Fruit fly (Drosophila melanogaster) whole organism, embryonic: Measurements from ENCODE around the gene CG17118.
A peak's percentile ranks its signal among the peaks of the same experiment; 100 is the strongest.

Experiments used
- Adf1 ChIP-seq: fragments of 200-800 bp; sonication (Bioruptor generic); IDR thresholded peaks from 2 replicates; pipeline ENCODE4 v1.3.6; 2022; ENCODE audit warnings: missing biosample characterization, missing genetic modification characterization
- Asciz ChIP-seq: fragments of 200-800 bp; sonication (Bioruptor generic); optimal IDR thresholded peaks from 2 replicates; lab custom pipeline; 2017; ENCODE audit warnings: missing biosample characterization, mild to moderate bottlenecking, missing genetic modification characterization, missing genetic modification reagents
- CG10462 ChIP-seq: fragments of 200-800 bp; sonication (Bioruptor generic); optimal IDR thresholded peaks from 2 replicates; lab custom pipeline; 2016; ENCODE audit warnings: missing biosample characterization, missing genetic modification characterization
- CG10565 ChIP-seq: fragments of 200-800 bp; sonication (Bioruptor generic); optimal IDR thresholded peaks from 3 replicates; lab custom pipeline; 2016; ENCODE audit warnings: missing biosample characterization, mild to moderate bottlenecking, missing genetic modification characterization
- CG10654 ChIP-seq: fragments of 200-800 bp; sonication (Bioruptor generic); optimal IDR thresholded peaks from 2 replicates; lab custom pipeline; 2016; ENCODE audit warnings: missing biosample characterization, missing genetic modification characterization
- CG13287 ChIP-seq: fragments of 200-800 bp; sonication (Bioruptor generic); IDR thresholded peaks from 2 replicates; pipeline ENCODE4 v1.3.6; 2022; ENCODE audit warnings: missing biosample characterization, missing genetic modification characterization; ENCODE audit not compliant: partially characterized antibody
- CG14014 ChIP-seq: fragments of 200-800 bp; sonication (Bioruptor generic); IDR thresholded peaks from 2 replicates; pipeline ENCODE4 v1.3.6; 2022; ENCODE audit warnings: missing biosample characterization, missing genetic modification characterization
- CG15073 ChIP-seq: fragments of 200-800 bp; sonication (Bioruptor generic); optimal IDR thresholded peaks from 2 replicates; lab custom pipeline; 2016; ENCODE audit warnings: missing biosample characterization, missing genetic modification characterization
- CG17829 ChIP-seq: fragments of 200-800 bp; optimal IDR thresholded peaks from 2 replicates; lab custom pipeline; 2019; ENCODE audit warnings: missing biosample characterization, mild to moderate bottlenecking, missing genetic modification characterization, moderate library complexity
- CG1792 ChIP-seq: fragments of 200-800 bp; sonication (Bioruptor generic); optimal IDR thresholded peaks from 2 replicates; lab custom pipeline; 2016; ENCODE audit warnings: missing biosample characterization, missing genetic modification characterization
- CG4282 ChIP-seq: fragments of 200-800 bp; sonication (Bioruptor generic); optimal IDR thresholded peaks from 2 replicates; lab custom pipeline; 2016; ENCODE audit warnings: missing biosample characterization, missing genetic modification characterization
- CG5953 ChIP-seq: fragments of 200-800 bp; sonication (Bioruptor generic); IDR thresholded peaks from 2 replicates; pipeline ENCODE4 v1.3.6; 2022; ENCODE audit warnings: missing biosample characterization, missing genetic modification characterization
- CG6689 ChIP-seq: fragments of 200-800 bp; sonication (Bioruptor generic); IDR thresholded peaks from 2 replicates; pipeline ENCODE4 v1.3.6; 2022; ENCODE audit warnings: missing biosample characterization, missing genetic modification characterization
- CG7271 ChIP-seq: fragments of 200-800 bp; sonication (Bioruptor generic); optimal IDR thresholded peaks from 2 replicates; lab custom pipeline; 2018; ENCODE audit warnings: missing biosample characterization, mild to moderate bottlenecking, missing genetic modification characterization, moderate library complexity
- CG7357 ChIP-seq: fragments of 200-800 bp; sonication (Bioruptor generic); IDR thresholded peaks from 3 replicates; pipeline ENCODE4 v1.3.6; 2022; ENCODE audit warnings: missing biosample characterization, missing genetic modification characterization
- CG9609 ChIP-seq: fragments of 200-800 bp; sonication (Bioruptor generic); optimal IDR thresholded peaks from 3 replicates; lab custom pipeline; 2016; ENCODE audit warnings: missing biosample characterization, missing genetic modification characterization
- CrebB ChIP-seq: fragments of 200-800 bp; sonication (Bioruptor generic); optimal IDR thresholded peaks from 3 replicates; lab custom pipeline; 2018; ENCODE audit warnings: missing biosample characterization, mild to moderate bottlenecking, missing genetic modification characterization
- Doc3 ChIP-seq: fragments of 200-800 bp; sonication (Bioruptor generic); IDR thresholded peaks from 3 replicates; pipeline ENCODE4 v1.3.6; 2022; ENCODE audit warnings: missing biosample characterization, missing genetic modification characterization; ENCODE audit not compliant: partially characterized antibody
- Ets65A ChIP-seq: fragments of 200-800 bp; sonication (Bioruptor generic); peaks from one replicate; lab custom pipeline; 2016; ENCODE audit warnings: missing biosample characterization, missing genetic modification characterization
- Gug ChIP-seq: fragments of 200-800 bp; sonication (Bioruptor generic); IDR thresholded peaks from 4 replicates; pipeline ENCODE4 v1.3.6; 2022; ENCODE audit warnings: missing biosample characterization, missing genetic modification characterization
- HmgD ChIP-seq: fragments of 200-800 bp; sonication (Bioruptor generic); optimal IDR thresholded peaks from 3 replicates; lab custom pipeline; 2016; ENCODE audit warnings: missing biosample characterization, missing genetic modification characterization
- Jarid2 ChIP-seq: fragments of 200-800 bp; sonication (Bioruptor generic); optimal IDR thresholded peaks from 3 replicates; lab custom pipeline; 2017; ENCODE audit warnings: mild to moderate bottlenecking, missing biosample characterization, missing genetic modification reagents, missing genetic modification characterization
- Mrtf ChIP-seq: fragments of 200-800 bp; sonication (Bioruptor generic); IDR thresholded peaks from 3 replicates; pipeline ENCODE4 v1.3.6; 2022; ENCODE audit warnings: missing biosample characterization, missing genetic modification characterization
- Pdp1 ChIP-seq, 2 experiments: fragments of 200-800 bp; sonication (Bioruptor generic); optimal IDR thresholded peaks; 3 replicates each; lab custom pipeline; 2016; ENCODE audit warnings: missing biosample characterization in 2 of 2, missing genetic modification characterization in 2 of 2, mild to moderate bottlenecking in 1 of 2, moderate library complexity in 1 of 2
- Poxn ChIP-seq: fragments of 200-800 bp; sonication (Bioruptor generic); IDR thresholded peaks from 2 replicates; pipeline ENCODE4 v1.3.6; 2022; ENCODE audit warnings: missing biosample characterization, missing genetic modification characterization
- abd-A ChIP-seq: fragments of 200-800 bp; sonication (Bioruptor generic); optimal IDR thresholded peaks from 3 replicates; lab custom pipeline; 2019; ENCODE audit warnings: missing biosample characterization, mild to moderate bottlenecking, missing genetic modification characterization, moderate library complexity
- ac ChIP-seq: fragments of 200-800 bp; sonication (Bioruptor generic); optimal IDR thresholded peaks from 3 replicates; lab custom pipeline; 2017; ENCODE audit warnings: missing biosample characterization, mild to moderate bottlenecking, missing genetic modification characterization
- ara ChIP-seq: fragments of 200-800 bp; sonication (Bioruptor generic); IDR thresholded peaks from 2 replicates; pipeline ENCODE4 v1.3.6; 2022; ENCODE audit warnings: missing biosample characterization, missing genetic modification characterization
- ash1 ChIP-seq: fragments of 200-800 bp; sonication (Bioruptor generic); optimal IDR thresholded peaks from 2 replicates; lab custom pipeline; 2018; ENCODE audit warnings: missing biosample characterization, mild to moderate bottlenecking, missing genetic modification characterization
- br ChIP-seq: fragments of >200 bp; optimal IDR thresholded peaks from 2 replicates; lab custom pipeline; 2017
- btn ChIP-seq: fragments of 200-800 bp; sonication (Bioruptor generic); optimal IDR thresholded peaks from 2 replicates; lab custom pipeline; 2016; ENCODE audit warnings: missing biosample characterization, missing genetic modification characterization
- ewg ChIP-seq: fragments of 200-800 bp; sonication (Bioruptor generic); optimal IDR thresholded peaks from 3 replicates; lab custom pipeline; 2017; ENCODE audit warnings: mild to moderate bottlenecking, missing biosample characterization, missing genetic modification reagents, missing genetic modification characterization
- fd96Cb ChIP-seq: fragments of 200-800 bp; sonication (Bioruptor generic); optimal IDR thresholded peaks from 2 replicates; lab custom pipeline; 2018; ENCODE audit warnings: missing biosample characterization, mild to moderate bottlenecking, missing genetic modification characterization, moderate library complexity
- hth ChIP-seq: fragments of >200 bp; optimal IDR thresholded peaks from 2 replicates; lab custom pipeline; 2017; ENCODE audit warnings: inconsistent platforms
- inv ChIP-seq: fragments of 200-800 bp; sonication (Bioruptor generic); IDR thresholded peaks from 2 replicates; pipeline ENCODE4 v1.3.6; 2022; ENCODE audit warnings: missing biosample characterization, missing genetic modification characterization; ENCODE audit not compliant: partially characterized antibody
- ken ChIP-seq: fragments of 200-800 bp; sonication (Bioruptor generic); IDR thresholded peaks from 3 replicates; pipeline ENCODE4 v1.3.6; 2022; ENCODE audit warnings: missing biosample characterization, missing genetic modification characterization
- lilli ChIP-seq: fragments of 200-800 bp; sonication (Bioruptor generic); optimal IDR thresholded peaks from 3 replicates; lab custom pipeline; 2016; ENCODE audit warnings: missing biosample characterization, missing genetic modification characterization
- lola ChIP-seq, 3 experiments: fragments of >200 bp in 2 of 3; fragments of 200-800 bp in 1 of 3; sonication (Bioruptor generic) in 1 of 3; optimal IDR thresholded peaks; 2 replicates each; lab custom pipeline; 2017 to 2019; ENCODE audit warnings: missing biosample characterization in 3 of 3, missing genetic modification characterization in 3 of 3, mild to moderate bottlenecking in 1 of 3, moderate library complexity in 1 of 3
- org-1 ChIP-seq: fragments of 200-800 bp; sonication (Bioruptor generic); optimal IDR thresholded peaks from 2 replicates; lab custom pipeline; 2017; ENCODE audit warnings: missing biosample characterization, missing genetic modification characterization
- pb ChIP-seq: fragments of 200-800 bp; sonication (Bioruptor generic); optimal IDR thresholded peaks from 3 replicates; lab custom pipeline; 2016; ENCODE audit warnings: missing biosample characterization, missing genetic modification characterization
- peb ChIP-seq: fragments of 200-800 bp; sonication (Bioruptor generic); IDR thresholded peaks from 2 replicates; pipeline ENCODE4 v1.3.6; 2022; ENCODE audit warnings: missing biosample characterization, missing genetic modification characterization
- prd ChIP-seq, 3 experiments: fragments of >200 bp in 2 of 3; fragments of 200-800 bp in 1 of 3; sonication (Bioruptor generic) in 1 of 3; optimal IDR thresholded peaks in 2 of 3; IDR thresholded peaks in 1 of 3; 2 replicates in 2 of 3; 3 replicates in 1 of 3; pipeline versions ENCODE4 v1.3.6 to Lab custom; 2017 to 2022; ENCODE audit warnings: missing biosample characterization in 1 of 3, missing genetic modification characterization in 1 of 3
- pum ChIP-seq: fragments of 200-800 bp; sonication (Bioruptor generic); optimal IDR thresholded peaks from 2 replicates; lab custom pipeline; 2016; ENCODE audit warnings: missing biosample characterization, missing genetic modification characterization
- scrt ChIP-seq: fragments of 200-800 bp; sonication (Bioruptor generic); optimal IDR thresholded peaks from 2 replicates; lab custom pipeline; 2018; ENCODE audit warnings: missing biosample characterization, mild to moderate bottlenecking, missing genetic modification characterization, moderate library complexity
- sim ChIP-seq: fragments of 200-800 bp; sonication (Bioruptor generic); IDR thresholded peaks from 2 replicates; pipeline ENCODE4 v1.3.6; 2022; ENCODE audit warnings: missing biosample characterization, missing genetic modification characterization
- stwl ChIP-seq: fragments of 200-800 bp; sonication (Bioruptor generic); optimal IDR thresholded peaks from 3 replicates; lab custom pipeline; 2018; ENCODE audit warnings: missing biosample characterization, mild to moderate bottlenecking, missing genetic modification characterization, moderate library complexity
- tin ChIP-seq: fragments of 200-800 bp; sonication (Bioruptor generic); optimal IDR thresholded peaks from 3 replicates; lab custom pipeline; 2016; ENCODE audit warnings: missing biosample characterization, missing genetic modification characterization
- trem ChIP-seq: fragments of 200-800 bp; optimal IDR thresholded peaks from 3 replicates; lab custom pipeline; 2019; ENCODE audit warnings: missing biosample characterization, mild to moderate bottlenecking, missing genetic modification characterization, moderate library complexity
- wek ChIP-seq: fragments of 200-800 bp; sonication (Bioruptor generic); optimal IDR thresholded peaks from 3 replicates; lab custom pipeline; 2018; ENCODE audit warnings: missing biosample characterization, mild to moderate bottlenecking, missing genetic modification characterization, moderate library complexity
- zfh1 ChIP-seq: fragments of 200-800 bp; sonication (Bioruptor generic); IDR thresholded peaks from 3 replicates; pipeline ENCODE4 v1.3.6; 2022; ENCODE audit warnings: missing biosample characterization, missing genetic modification characterization

The CG17118 gene

dm6 chr2L:10703281-10703680 is 26.8 kb upstream of the CG17118 start, which contains the start of gene CG6415 (continued):
- peak; percentile 30 for TF ChIP-seq btn (GFP tag; lab: Kevin White, UChicago)
- peak in 1 of 3 experiments; percentile 70 for TF ChIP-seq lola (GFP tag; optimal IDR thresholded peaks at IDR 0.05; lab: Kevin White, UChicago)
- TF ChIP-seq pum: peak; percentile 44
- peak; percentile 75 for TF ChIP-seq fd96Cb (tag; lab: Kevin White, UChicago)
- no peak for TF ChIP-seq Adf1 (GFP tag; lab: Robert Waterston, UW)
- TF ChIP-seq CrebB: peak; percentile 42
- TF ChIP-seq org-1: peak; percentile 55
- TF ChIP-seq Poxn (GFP tag; lab: Robert Waterston, UW): no peak
- 0 out of 2 replicates have a peak, but pooled peaks have one; percentile 21 for TF ChIP-seq peb (GFP tag; lab: Robert Waterston, UW)
- TF ChIP-seq CG6689: peak; percentile 63
- TF ChIP-seq Pdp1 (GFP tag; optimal IDR thresholded peaks at IDR 0.05; lab: Kevin White, UChicago): peak; percentile 38 to 77
- peak; percentile 70 for TF ChIP-seq tin (GFP tag; lab: Kevin White, UChicago)
- no peak for TF ChIP-seq CG15073 (GFP tag; lab: Kevin White, UChicago)
- peak; percentile 48; the same call in 2 of the 4 replicates for TF ChIP-seq Gug (GFP tag; lab: Robert Waterston, UW)
- TF ChIP-seq stwl (tag; lab: Kevin White, UChicago): no peak
- TF ChIP-seq Asciz (GFP tag; lab: Kevin White, UChicago): peak; percentile 44
- no peak for TF ChIP-seq CG4282 (GFP tag; lab: Kevin White, UChicago)
- no peak for TF ChIP-seq HmgD
- peak; percentile 80 for TF ChIP-seq CG17829 (tag; lab: Kevin White, UChicago)
- peak; percentile 57; the same call in 2 of the 3 replicates for TF ChIP-seq Mrtf (GFP tag; lab: Robert Waterston, UW)
- peak; percentile 77 for TF ChIP-seq lilli
- TF ChIP-seq trem: peak; percentile 55
- TF ChIP-seq prd (optimal IDR thresholded peaks at IDR 0.05; lab: Kevin White, UChicago): no peak
- TF ChIP-seq prd (GFP tag; IDR thresholded peaks at IDR 0.05; lab: Robert Waterston, UW): peak; percentile 89
- TF ChIP-seq CG10565 (GFP tag; lab: Kevin White, UChicago): no peak
- TF ChIP-seq scrt (GFP tag; lab: Kevin White, UChicago): peak; percentile 68
- no peak for TF ChIP-seq CG13287 (GFP tag; lab: Robert Waterston, UW)
- TF ChIP-seq ara (GFP tag; lab: Robert Waterston, UW): peak; percentile 75
- peak; percentile 80 for TF ChIP-seq CG14014 (GFP tag; lab: Robert Waterston, UW)
- TF ChIP-seq inv (GFP tag; lab: Robert Waterston, UW): no peak
- peak; percentile 9 for TF ChIP-seq wek
- TF ChIP-seq CG10462 (GFP tag; lab: Kevin White, UChicago): peak; percentile 51
- TF ChIP-seq Doc3 (GFP tag; lab: Robert Waterston, UW): no peak
- TF ChIP-seq br (lab: Kevin White, UChicago): no peak
- TF ChIP-seq ac (GFP tag; lab: Kevin White, UChicago): no peak
- peak; percentile 43; the same call in 1 of the 2 replicates for TF ChIP-seq sim
- no peak for TF ChIP-seq hth (lab: Kevin White, UChicago)
- peak; percentile 83 for TF ChIP-seq zfh1
- TF ChIP-seq CG9609 (GFP tag; lab: Kevin White, UChicago): peak; percentile 66
- peak; percentile 23 for TF ChIP-seq Jarid2 (GFP tag; lab: Kevin White, UChicago)
- no peak for TF ChIP-seq Ets65A (GFP tag; lab: Kevin White, UChicago)
- TF ChIP-seq CG7357: peak; percentile 72
- TF ChIP-seq CG10654: peak; percentile 57
- peak; percentile 6 for TF ChIP-seq pb (GFP tag; lab: Kevin White, UChicago)
- peak; percentile 38 for TF ChIP-seq ewg (GFP tag; lab: Kevin White, UChicago)
- no peak for TF ChIP-seq abd-A (tag; lab: Kevin White, UChicago)
- peak; percentile 71 for TF ChIP-seq CG1792 (GFP tag; lab: Kevin White, UChicago)
- TF ChIP-seq CG5953 (GFP tag; lab: Robert Waterston, UW): no peak
- no peak for TF ChIP-seq CG7271
- no peak for TF ChIP-seq ash1 (GFP tag; lab: Kevin White, UChicago)
- TF ChIP-seq ken: peak; percentile 68
